Worm (Caenorhabditis elegans) whole organism, late embryonic: Measurements from ENCODE around the gene prp-18.

Source experiments
- C08G9.2 ChIP-seq: sonication (generic microtip); optimal IDR thresholded peaks from 2 replicates; lab custom pipeline; 2016; ENCODE audit warnings: mild to moderate bottlenecking, missing genetic modification characterization, moderate library complexity, missing compliant biosample characterization
- C38D4.7 ChIP-seq: fragments of 200-800 bp; sonication (Bioruptor generic); optimal IDR thresholded peaks from 2 replicates; lab custom pipeline; 2018; ENCODE audit warnings: mild to moderate bottlenecking, missing genetic modification characterization, moderate library complexity, missing compliant biosample characterization
- F13H6.1 ChIP-seq: sonication (generic microtip); optimal IDR thresholded peaks from 2 replicates; lab custom pipeline; 2016; ENCODE audit warnings: missing genetic modification characterization, missing compliant biosample characterization
- K02D7.2 ChIP-seq: sonication (generic microtip); optimal IDR thresholded peaks from 2 replicates; lab custom pipeline; 2017; ENCODE audit warnings: mild to moderate bottlenecking, missing genetic modification characterization, missing compliant biosample characterization
- ama-1 ChIP-seq: fragments of 150-350 bp; optimal IDR thresholded peaks from 2 replicates; lab custom pipeline; 2014
- ceh-14 ChIP-seq: sonication (generic microtip); optimal IDR thresholded peaks from 2 replicates; lab custom pipeline; 2016; ENCODE audit warnings: missing genotype, missing genetic modification characterization, missing compliant biosample characterization
- ceh-18 ChIP-seq: sonication (generic microtip); optimal IDR thresholded peaks from 2 replicates; lab custom pipeline; 2016; ENCODE audit warnings: missing genetic modification characterization, missing compliant biosample characterization
- ceh-24 ChIP-seq: sonication (generic microtip); optimal IDR thresholded peaks from 2 replicates; lab custom pipeline; 2016; ENCODE audit warnings: mild to moderate bottlenecking, missing genetic modification characterization, missing compliant biosample characterization
- ceh-31 ChIP-seq: sonication (generic microtip); optimal IDR thresholded peaks from 2 replicates; lab custom pipeline; 2016; ENCODE audit warnings: missing genetic modification characterization, missing compliant biosample characterization
- ceh-34 ChIP-seq: sonication (generic microtip); optimal IDR thresholded peaks from 2 replicates; lab custom pipeline; 2016; ENCODE audit warnings: mild to moderate bottlenecking, missing genetic modification characterization, missing compliant biosample characterization
- ceh-45 ChIP-seq: fragments of 200-800 bp; sonication (Bioruptor generic); IDR thresholded peaks from 2 replicates; pipeline ENCODE4 v1.3.6; 2022; ENCODE audit warnings: missing genetic modification reagents, missing genetic modification characterization, missing compliant biosample characterization
- ceh-48 ChIP-seq: sonication (generic microtip); optimal IDR thresholded peaks from 2 replicates; lab custom pipeline; 2016; ENCODE audit warnings: missing genetic modification characterization, inconsistent platforms, missing compliant biosample characterization
- che-1 ChIP-seq: sonication (generic microtip); optimal IDR thresholded peaks from 2 replicates; lab custom pipeline; 2016; ENCODE audit warnings: mild to moderate bottlenecking, missing genetic modification characterization, missing compliant biosample characterization
- dmd-4 ChIP-seq: sonication (generic microtip); optimal IDR thresholded peaks from 2 replicates; lab custom pipeline; 2016; ENCODE audit warnings: borderline replicate concordance, missing genetic modification characterization, missing compliant biosample characterization
- dve-1 ChIP-seq: sonication (generic microtip); optimal IDR thresholded peaks from 2 replicates; lab custom pipeline; 2017; ENCODE audit warnings: antibody characterized with exemption, mild to moderate bottlenecking, missing genetic modification characterization, missing compliant biosample characterization
- ets-4 ChIP-seq: sonication (generic microtip); optimal IDR thresholded peaks from 2 replicates; lab custom pipeline; 2016; ENCODE audit warnings: missing genetic modification characterization, missing compliant biosample characterization
- fkh-10 ChIP-seq: fragments of 150-350 bp; optimal IDR thresholded peaks from 2 replicates; lab custom pipeline; 2014; ENCODE audit warnings: missing biosample characterization, missing genetic modification reagents, missing genetic modification characterization
- gmeb-2 ChIP-seq: sonication (generic microtip); optimal IDR thresholded peaks from 2 replicates; lab custom pipeline; 2016; ENCODE audit warnings: missing genetic modification characterization, inconsistent platforms, missing compliant biosample characterization
- hlh-15 ChIP-seq: sonication (generic microtip); optimal IDR thresholded peaks from 2 replicates; lab custom pipeline; 2016; ENCODE audit warnings: missing genetic modification characterization, missing compliant biosample characterization
- hlh-30 ChIP-seq: sonication (generic microtip); optimal IDR thresholded peaks from 2 replicates; lab custom pipeline; 2017; ENCODE audit warnings: antibody characterized with exemption, missing genetic modification characterization, missing compliant biosample characterization; ENCODE audit not compliant: insufficient read depth
- hlh-8 ChIP-seq: sonication (generic microtip); optimal IDR thresholded peaks from 2 replicates; lab custom pipeline; 2016; ENCODE audit warnings: missing genotype, missing genetic modification characterization, missing compliant biosample characterization
- lim-6 ChIP-seq: sonication (generic microtip); optimal IDR thresholded peaks from 2 replicates; lab custom pipeline; 2016; ENCODE audit warnings: missing genetic modification characterization, missing compliant biosample characterization
- lin-11 ChIP-seq: fragments of 200-800 bp; sonication (Bioruptor generic); optimal IDR thresholded peaks from 2 replicates; lab custom pipeline; 2018; ENCODE audit warnings: mild to moderate bottlenecking, missing genetic modification characterization, missing compliant biosample characterization
- mec-3 ChIP-seq: sonication (generic microtip); optimal IDR thresholded peaks from 2 replicates; lab custom pipeline; 2016; ENCODE audit warnings: borderline replicate concordance, missing genetic modification characterization, missing compliant biosample characterization
- nfya-1 ChIP-seq: sonication (generic microtip); optimal IDR thresholded peaks from 2 replicates; lab custom pipeline; 2017; ENCODE audit warnings: missing genetic modification characterization, mild to moderate bottlenecking, missing compliant biosample characterization, antibody characterized with exemption, moderate library complexity
- odd-2 ChIP-seq: sonication (generic microtip); optimal IDR thresholded peaks from 2 replicates; lab custom pipeline; 2017; ENCODE audit warnings: antibody characterized with exemption, mild to moderate bottlenecking, missing genetic modification characterization, missing compliant biosample characterization
- pag-3 ChIP-seq: sonication (generic microtip); optimal IDR thresholded peaks from 2 replicates; lab custom pipeline; 2016; ENCODE audit warnings: missing compliant biosample characterization, missing genetic modification characterization, borderline replicate concordance
- pha-2 ChIP-seq: sonication (generic microtip); optimal IDR thresholded peaks from 2 replicates; lab custom pipeline; 2017; ENCODE audit warnings: mild to moderate bottlenecking, missing genetic modification characterization, missing compliant biosample characterization
- pqm-1 ChIP-seq: sonication (generic microtip); optimal IDR thresholded peaks from 2 replicates; lab custom pipeline; 2016; ENCODE audit warnings: missing genetic modification characterization, missing compliant biosample characterization
- pros-1 ChIP-seq: fragments of 150-350 bp; optimal IDR thresholded peaks from 2 replicates; lab custom pipeline; 2014; ENCODE audit warnings: missing biosample characterization, missing genetic modification reagents, missing genetic modification characterization
- sdc-2 ChIP-seq: sonication (generic microtip); optimal IDR thresholded peaks from 2 replicates; lab custom pipeline; 2016; ENCODE audit warnings: missing genotype, missing genetic modification characterization, missing compliant biosample characterization
- unc-42 ChIP-seq: sonication (generic microtip); optimal IDR thresholded peaks from 2 replicates; lab custom pipeline; 2016; ENCODE audit warnings: missing genotype, missing genetic modification characterization, missing compliant biosample characterization
- unc-55 ChIP-seq: sonication (generic microtip); optimal IDR thresholded peaks from 2 replicates; lab custom pipeline; 2017; ENCODE audit warnings: missing biosample characterization, missing genetic modification reagents, missing genetic modification characterization
- zip-5 ChIP-seq: sonication (generic microtip); optimal IDR thresholded peaks from 2 replicates; lab custom pipeline; 2016; ENCODE audit warnings: missing genetic modification characterization, missing compliant biosample characterization
- ztf-16 ChIP-seq: sonication (generic microtip); optimal IDR thresholded peaks from 2 replicates; lab custom pipeline; 2017; ENCODE audit warnings: missing genetic modification characterization, missing compliant biosample characterization

The prp-18 gene

ce11 chrIV:9878893-9879379, 5.2 kb downstream of the prp-18 start, which contains the start of gene nhr-4:
Gene nhr-4 (plus strand): TSS chrIV:9879329.
- TF ChIP-seq ceh-18 (no peak), K02D7.2 (tag; lab: Kevin White, UChicago) (no peak)

ce11 chrIV:9875646-9876045, 8.5 kb downstream of the prp-18 start:
- no peak for TF ChIP-seq hlh-15 (tag; lab: Kevin White, UChicago)
- no peak for TF ChIP-seq C38D4.7 (GFP tag; lab: Kevin White, UChicago)
- TF ChIP-seq F13H6.1, result no peak
- TF ChIP-seq dmd-4 (tag; lab: Kevin White, UChicago), result no peak
- TF ChIP-seq ceh-45 (GFP tag; lab: Robert Waterston, UW), result no peak
- no peak for TF ChIP-seq ama-1
- no peak for TF ChIP-seq pag-3 (tag; lab: Kevin White, UChicago)
- no peak for TF ChIP-seq zip-5
- no peak for TF ChIP-seq pqm-1
- no peak for TF ChIP-seq ceh-14 (tag; lab: Kevin White, UChicago)

ce11 chrIV:9873837-9874236, 10.3 kb downstream of the prp-18 start:
- TF ChIP-seq nfya-1 (tag; lab: Kevin White, UChicago), result peak; percentile 28
- TF ChIP-seq lim-6 (tag; lab: Kevin White, UChicago), result no peak
- TF ChIP-seq ceh-34, result peak; percentile 79
- TF ChIP-seq sdc-2, result no peak
- TF ChIP-seq ceh-18, result peak; percentile 11
- peak; percentile 34 for TF ChIP-seq ceh-31 (tag; lab: Kevin White, UChicago)
- TF ChIP-seq hlh-30 (tag; lab: Kevin White, UChicago), result peak; percentile 31
- no peak for TF ChIP-seq ets-4 (tag; lab: Kevin White, UChicago)
- TF ChIP-seq dve-1 (tag; lab: Kevin White, UChicago), result no peak
- peak; percentile 9 for TF ChIP-seq unc-55 (GFP tag; lab: Kevin White, UChicago)

- TF ChIP-seq ceh-45 (GFP tag; lab: Robert Waterston, UW), result no peak
- no peak for TF ChIP-seq gmeb-2 (tag; lab: Kevin White, UChicago)
- no peak for TF ChIP-seq hlh-8
- TF ChIP-seq pqm-1, result no peak
- no peak for TF ChIP-seq C08G9.2 (tag; lab: Kevin White, UChicago)
- TF ChIP-seq, all 69 proteins: peak for 0
Measured at ce11 chrIV:9872786-9873185, 11.4 kb downstream of the prp-18 start.

- no peak for TF ChIP-seq unc-42 (tag; lab: Kevin White, UChicago)
- TF ChIP-seq dmd-4 (tag; lab: Kevin White, UChicago), result no peak
- no peak for TF ChIP-seq pha-2 (tag; lab: Kevin White, UChicago)
Measured at ce11 chrIV:9872210-9872609, 12.0 kb downstream of the prp-18 start.

ce11 chrIV:9869344-9869743, 14.8 kb downstream of the prp-18 start:
- TF ChIP-seq ceh-48 (no peak), pros-1 (tag; lab: Kevin White, UChicago) (no peak), lin-11 (tag; lab: Kevin White, UChicago) (no peak), che-1 (tag; lab: Kevin White, UChicago) (no peak), ztf-16 (no peak), fkh-10 (GFP tag; lab: Kevin White, UChicago) (no peak), ceh-24 (tag; lab: Kevin White, UChicago) (no peak), odd-2 (no peak), mec-3 (tag; lab: Kevin White, UChicago) (no peak), pha-2 (tag; lab: Kevin White, UChicago) (no peak)
